Fruit fly (Drosophila melanogaster): ENCODE measurements around the gene CG6885.

The CG6885 gene

DNA sequence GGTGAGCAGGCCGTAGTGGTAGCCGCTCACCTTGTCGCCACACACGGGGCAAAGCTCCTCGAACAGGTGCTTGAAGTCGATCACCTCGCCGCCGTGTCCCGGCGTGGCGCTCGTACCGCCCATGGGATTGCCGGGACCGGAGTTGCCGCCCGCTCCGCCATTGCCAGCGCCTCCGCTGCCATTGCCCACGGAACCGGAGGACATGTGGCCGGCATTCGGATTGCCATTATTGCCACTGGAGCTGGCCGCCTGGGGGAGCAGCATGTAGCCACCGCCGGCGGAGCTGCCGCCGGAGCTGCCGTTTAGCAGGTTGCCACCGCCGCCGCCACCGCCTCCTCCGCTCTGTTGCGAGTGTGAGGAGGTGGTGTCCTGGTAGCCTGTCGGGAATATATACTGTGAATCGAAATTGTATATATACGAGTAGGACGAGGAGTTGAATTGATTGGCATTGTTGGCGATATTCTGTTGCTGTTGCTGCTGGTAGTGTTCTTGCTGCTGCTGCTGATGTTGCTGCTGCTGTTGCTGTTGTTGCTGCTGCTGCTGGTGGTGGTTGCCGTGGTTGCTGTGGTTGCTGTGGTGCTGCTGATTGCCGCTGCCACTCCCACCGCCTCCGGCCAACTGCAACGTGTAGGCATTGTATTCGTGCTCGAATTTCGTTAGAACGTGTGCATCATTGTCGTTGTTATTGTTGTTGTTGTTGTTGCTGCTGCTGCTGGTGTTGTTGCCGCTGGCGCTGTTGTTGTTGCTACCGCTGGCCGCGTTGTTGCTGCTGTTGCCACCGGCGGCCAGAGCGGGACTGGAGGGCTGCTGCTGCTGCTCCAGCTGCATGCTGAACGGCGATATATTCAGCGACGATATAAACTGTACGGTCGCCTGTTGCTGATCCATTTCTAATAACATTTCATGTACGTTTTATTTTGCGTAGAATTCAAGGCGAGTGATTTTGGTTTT lies 19.5 kb downstream of the CG6885 start:
- TF ChIP-seq noc (tag; optimal IDR thresholded peaks at IDR 0.05): no peak

DNA sequence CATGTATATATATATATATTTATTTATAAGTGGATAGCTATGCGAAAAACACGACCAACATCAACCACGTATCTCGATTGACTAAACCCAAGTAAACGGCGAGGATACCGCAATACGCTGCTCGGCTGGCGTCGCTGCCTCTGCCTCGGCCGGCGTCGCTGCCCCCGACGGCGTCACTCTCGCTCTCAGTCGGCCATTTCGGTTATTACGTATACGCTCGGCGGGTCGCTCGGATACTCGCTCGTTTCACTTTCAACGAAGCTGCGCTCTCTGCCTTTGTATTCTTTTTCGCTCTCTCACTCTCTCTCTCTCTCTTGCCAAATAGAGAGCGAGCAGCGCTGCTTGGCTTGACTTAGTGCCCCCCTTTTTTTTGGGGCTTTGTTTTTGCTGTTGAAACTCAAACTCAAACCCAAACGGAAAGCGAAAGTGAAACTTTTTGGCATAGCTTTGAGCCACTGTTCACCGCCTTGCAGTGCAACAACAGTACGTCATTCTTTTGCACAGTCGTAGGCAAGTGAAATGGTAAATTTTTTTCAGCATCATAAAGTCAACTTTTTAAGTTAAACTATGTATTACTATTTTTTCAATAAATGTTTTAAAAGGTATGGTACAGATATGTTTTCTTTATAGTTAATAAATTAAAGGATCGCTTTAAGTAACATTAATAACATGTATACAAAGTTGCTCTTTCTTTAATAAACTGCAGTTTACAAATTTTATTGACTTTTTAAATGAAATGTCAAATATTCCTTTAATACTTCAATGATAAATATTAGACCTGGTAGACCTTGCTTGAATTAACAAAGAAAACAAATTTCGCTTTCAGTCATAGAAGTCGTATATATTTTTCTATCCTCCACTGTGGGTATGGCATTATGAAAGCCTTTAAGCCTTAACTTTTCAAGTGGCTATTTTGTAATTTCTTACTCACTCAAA lies 21.6 kb downstream of the CG6885 start:
- no peak for TF ChIP-seq noc (tag; optimal IDR thresholded peaks at IDR 0.05)

DNA sequence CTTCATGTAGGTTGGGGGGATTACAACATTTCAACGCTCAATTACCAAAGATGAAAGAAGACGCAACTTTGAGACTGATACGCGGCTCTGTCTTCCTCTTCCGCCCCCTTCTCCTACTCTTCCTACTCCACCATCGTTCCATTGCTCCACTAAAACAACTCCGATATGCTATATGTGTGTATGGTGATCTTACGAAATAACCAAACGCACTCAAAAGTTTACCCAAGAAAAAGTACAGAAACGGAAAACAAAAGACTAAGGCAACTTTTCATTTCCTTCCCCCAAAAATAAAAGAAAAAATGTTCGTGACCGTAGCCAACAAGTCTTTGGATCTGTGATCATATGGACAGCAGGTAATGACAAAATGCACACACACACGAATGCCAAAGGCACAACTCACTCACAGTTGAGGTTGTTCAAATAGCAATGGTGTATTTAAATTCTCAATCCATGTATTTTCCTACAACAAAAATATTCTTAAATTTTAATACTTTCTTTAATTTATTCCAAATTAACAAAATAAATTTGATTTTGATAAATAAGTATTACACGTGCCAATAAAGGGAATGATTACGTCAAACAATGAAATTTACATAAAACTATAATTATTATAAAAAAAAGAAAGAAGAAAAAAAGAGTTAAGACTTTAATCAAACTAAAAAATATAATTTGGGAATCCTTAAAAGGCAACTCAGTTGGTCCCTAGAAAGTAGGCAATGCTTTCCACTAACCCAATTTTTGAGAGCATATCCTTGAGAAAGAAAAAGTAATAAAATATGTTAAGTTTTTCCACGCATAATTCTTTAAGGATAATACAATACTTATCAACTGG lies 23.9 kb downstream of the CG6885 start:
- no peak for TF ChIP-seq noc (tag; optimal IDR thresholded peaks at IDR 0.05)

DNA sequence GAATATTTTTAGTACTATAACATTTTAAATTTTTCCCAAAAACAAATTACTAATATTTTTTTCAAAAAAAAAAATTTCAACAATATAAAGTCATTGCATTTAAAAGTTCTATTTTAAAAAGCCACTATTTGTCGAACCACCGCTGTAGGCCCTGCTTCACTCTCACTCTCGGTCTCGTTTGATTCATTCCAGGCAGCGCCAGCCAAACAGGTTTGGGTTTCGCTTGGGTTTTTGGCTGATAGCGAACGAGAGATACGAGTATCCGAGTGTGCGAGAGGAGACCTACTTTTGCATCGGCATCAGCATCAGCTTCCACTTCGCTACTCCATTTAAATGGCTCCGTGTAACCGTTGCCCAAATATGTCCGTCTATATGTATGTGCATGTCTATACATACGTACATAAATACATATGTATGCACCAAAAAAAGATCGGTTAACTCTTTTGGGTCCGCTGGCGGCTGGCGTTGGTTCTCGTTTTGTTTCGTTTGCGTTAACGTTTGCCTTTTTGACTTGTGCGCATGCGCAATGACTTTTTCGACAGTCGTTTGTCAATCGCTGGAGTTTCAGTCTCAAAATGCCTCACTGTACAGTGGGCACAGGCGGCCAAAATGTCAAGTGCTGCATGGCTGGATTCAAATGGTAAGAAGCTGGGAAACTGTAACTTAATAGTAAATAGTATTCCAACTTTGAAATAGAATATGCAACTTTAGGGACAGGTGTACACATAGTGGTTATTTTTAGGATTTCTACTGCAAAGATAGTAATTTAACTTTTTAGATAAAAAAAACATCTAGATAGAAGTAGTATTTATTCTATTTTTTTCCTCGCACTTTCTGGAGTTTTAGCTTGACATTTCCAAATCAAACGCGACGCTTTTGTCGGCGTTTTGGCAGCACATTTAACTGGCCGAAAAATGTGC lies 24.8 kb downstream of the CG6885 start:
- TF ChIP-seq noc (tag; optimal IDR thresholded peaks at IDR 0.05): peak; percentile 56

DNA sequence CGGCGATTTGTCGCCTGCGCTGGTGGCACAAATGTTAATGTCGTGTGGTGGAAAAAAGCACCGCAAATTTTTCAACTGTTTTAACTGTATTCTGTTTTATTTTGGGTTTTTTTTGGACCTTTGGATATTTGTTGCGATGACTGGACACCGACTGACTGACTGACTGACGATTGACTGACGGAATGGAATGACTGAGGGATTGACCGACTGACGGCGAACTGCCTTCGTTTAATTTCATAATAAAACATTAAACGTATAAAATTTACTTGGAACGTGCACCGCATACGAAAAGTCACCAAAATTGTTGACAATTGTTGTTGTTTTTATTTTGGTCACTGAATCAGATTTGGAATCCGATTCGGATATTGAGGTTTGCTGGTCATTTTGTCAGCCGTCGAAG lies 25.5 kb downstream of the CG6885 start:
- no peak for TF ChIP-seq noc (tag; optimal IDR thresholded peaks at IDR 0.05)

DNA sequence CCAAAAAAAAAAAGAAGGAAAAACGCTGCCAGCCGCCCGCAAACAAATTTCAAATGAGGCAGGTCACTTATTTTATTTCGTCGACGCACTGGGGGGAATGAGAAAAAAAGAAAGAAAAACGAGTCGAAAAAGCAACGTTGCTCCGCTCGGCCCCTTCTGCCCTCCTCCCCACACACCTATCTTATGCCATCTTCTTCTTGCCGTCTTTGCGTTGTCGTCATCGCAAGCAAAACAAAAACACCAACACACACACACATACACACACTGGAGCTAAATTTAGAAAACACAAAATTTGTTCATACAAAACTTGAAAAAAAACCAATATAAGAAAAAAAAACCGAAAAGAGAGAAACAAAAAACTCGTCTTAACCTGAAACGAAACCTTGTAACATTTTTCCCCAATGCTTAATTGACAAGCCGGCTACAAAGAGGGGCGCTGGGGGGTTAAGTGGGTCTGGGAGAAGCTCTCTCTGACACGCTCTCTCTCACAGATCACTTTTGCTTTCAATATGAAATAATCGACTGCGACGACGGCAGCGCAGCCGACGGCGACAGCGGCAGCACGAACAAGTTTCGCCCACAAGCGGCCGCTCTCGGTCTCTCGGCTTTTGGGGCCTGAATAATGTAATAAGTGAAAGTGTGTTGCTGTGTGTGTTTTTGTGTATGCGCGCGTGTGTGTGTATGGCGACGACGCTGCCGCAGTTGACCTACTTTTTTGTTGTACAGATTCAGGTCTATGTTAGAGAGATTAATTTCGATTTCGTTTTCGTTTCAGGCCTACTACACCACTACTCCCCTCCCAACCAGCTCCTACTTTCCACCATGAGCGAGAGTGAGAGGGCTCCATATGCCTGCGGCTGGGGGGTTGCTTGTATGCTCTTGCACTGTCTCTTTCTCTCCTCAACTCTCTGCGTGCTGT lies 27.1 kb downstream of the CG6885 start:
- TF ChIP-seq noc (tag; optimal IDR thresholded peaks at IDR 0.05): peak; percentile 70

DNA sequence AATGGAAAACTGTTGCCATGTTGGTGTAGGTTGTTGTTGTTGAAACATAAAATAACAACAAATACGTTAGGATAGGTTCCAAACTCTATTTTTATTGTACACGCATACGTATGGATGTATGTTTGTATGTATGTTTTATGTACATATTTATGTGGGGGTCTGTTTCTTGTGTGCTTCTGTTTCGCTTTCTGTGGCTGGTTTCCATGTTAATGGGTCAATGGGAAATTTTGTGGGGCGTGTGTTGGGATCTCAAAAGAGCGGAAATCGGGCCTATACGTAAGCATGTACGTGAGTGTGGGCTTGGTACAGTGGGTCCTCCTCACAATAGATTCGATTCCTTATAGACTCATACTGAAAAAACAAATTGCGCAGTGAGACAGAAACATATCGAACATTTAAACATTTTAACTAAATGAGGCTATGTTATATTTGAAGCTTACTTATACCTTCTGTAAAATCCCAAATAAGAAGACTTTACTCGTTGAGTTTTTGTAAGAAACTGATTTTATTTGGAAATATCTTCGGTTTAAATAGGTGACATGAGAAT lies 27.8 kb downstream of the CG6885 start:
- no peak for TF ChIP-seq noc (tag; optimal IDR thresholded peaks at IDR 0.05)

DNA sequence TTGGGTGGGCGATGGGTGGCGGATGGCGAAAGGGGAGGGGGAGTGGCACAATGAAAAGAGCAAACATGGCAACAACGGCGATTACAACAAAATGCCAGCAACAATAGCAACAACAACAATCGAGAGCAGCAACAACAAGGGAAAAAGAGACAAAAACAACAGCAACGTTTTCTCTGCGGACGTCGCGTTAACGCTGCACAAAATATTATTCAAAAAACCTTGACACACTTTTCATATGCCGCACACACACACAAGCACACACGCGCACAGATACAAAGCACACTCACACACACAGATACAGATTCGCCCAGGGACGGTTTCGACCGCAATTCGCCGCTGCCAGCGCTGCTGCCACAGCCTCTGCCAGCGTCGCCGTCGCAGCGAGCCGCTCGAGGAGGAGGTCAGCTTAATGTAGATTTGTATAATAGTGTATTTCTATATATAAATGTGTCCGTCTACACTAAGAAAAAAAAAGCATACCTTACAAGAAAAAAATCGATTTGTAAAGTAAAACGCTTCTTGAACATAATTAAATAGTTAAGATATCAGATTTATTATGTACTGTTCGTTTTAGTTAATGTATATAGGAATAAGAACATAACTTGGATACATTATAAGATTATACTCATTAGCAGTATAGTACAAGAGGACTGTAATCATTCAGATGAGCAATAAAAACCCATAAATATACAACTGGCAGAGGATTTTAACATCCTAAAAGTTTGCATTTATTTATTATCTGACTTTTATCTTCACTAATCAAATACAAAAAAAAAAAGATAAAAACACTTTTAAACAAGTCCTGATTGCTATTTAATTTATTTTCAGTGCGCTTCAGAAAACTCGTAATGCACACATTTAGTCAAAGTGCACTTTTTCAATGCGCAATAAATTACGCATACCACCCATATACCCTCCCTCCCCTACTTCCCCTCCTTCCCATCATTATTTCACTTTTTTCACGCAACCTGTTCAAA lies 37.7 kb downstream of the CG6885 start:
- no peak for TF ChIP-seq noc (tag; optimal IDR thresholded peaks at IDR 0.05)

DNA sequence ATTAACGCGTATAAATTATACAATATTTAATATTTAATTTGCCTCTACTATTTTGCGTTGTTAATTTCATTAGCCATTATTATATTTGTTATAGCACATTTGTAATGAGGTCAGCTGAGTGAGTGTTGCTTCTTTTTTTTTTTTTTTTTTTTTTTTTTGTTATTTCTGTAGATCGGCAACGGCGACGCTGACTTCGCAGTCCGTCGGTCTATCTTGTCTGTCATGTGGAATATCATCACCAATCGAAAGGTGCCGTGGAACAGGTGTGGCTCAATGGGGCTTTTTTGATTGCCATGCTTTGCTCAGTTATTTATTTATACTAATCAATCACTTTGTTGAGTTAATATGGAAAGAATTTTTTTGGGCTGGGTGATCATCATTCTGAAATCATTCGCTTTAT lies 38.4 kb downstream of the CG6885 start:
- TF ChIP-seq noc (tag; optimal IDR thresholded peaks at IDR 0.05): no peak

DNA sequence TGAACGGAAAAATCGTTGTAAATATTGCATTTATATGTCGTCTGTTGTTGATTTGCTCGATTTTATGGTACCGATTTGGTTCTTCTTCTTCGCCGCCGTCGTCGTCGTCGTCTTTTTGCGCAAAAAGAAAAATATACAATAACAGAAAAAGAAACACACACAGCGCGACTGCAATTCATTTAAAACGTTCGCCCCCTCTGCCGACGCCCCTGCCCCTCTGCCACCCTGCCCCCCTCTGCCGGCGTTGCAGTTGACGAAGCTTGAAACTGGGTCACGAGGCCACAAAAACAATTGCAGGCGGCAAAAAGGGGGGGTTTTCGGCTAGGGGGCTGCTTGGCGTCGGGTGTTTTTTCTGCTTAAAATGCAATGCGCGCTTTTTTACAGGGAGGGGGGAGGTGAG lies 39.3 kb downstream of the CG6885 start:
- no peak for TF ChIP-seq noc (tag; optimal IDR thresholded peaks at IDR 0.05)

DNA sequence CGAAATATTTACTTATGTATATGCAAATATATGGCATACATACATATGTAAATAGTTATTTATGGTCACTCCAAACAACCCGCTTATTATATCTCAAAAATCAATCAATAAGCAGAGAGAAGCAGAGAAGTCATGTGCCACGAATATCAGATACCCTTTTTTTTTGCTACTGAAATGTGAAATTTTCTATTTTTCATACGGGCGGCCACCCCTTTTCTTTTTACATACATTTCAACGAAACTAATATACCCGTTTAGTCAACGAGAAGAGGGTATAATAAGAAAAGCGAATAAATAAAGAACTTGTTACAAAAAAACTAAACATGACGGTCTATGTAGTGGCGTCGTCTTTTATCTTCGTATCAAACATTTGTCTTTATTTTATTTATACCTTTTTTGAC lies 40.3 kb downstream of the CG6885 start:
- TF ChIP-seq noc (tag; optimal IDR thresholded peaks at IDR 0.05): no peak

DNA sequence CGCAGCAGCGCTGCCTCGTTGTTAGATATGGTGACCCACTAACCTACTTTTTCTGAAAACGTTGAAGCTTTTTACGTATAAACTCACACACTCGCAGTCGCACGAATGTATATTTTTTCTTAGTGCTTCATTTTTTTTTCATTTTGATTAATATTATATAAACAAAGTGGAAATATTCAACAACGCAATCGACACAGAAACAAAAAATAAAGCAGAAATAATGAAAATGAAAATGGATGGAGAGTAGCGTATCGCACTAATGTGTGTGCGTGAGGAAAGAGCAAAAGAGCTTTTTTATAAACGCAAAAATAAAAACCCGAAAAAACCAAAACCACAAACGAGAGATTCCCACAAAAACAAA lies 41.8 kb downstream of the CG6885 start:
- no peak for TF ChIP-seq noc (tag; optimal IDR thresholded peaks at IDR 0.05)
